Worm (Caenorhabditis elegans) whole organism, mixed stage, embryonic: Measurements from ENCODE around the gene F14E5.8.

Experiments
- M03D4.4 ChIP-seq: sonication (generic microtip); optimal IDR thresholded peaks from 2 replicates; lab custom pipeline; 2017; ENCODE audit warnings: mild to moderate bottlenecking, missing genetic modification characterization, missing compliant biosample characterization
- bed-3 ChIP-seq: fragments of 200-800 bp; sonication (Bioruptor generic); optimal IDR thresholded peaks from 3 replicates; lab custom pipeline; 2018; ENCODE audit warnings: mild to moderate bottlenecking, missing genetic modification characterization, moderate library complexity, missing compliant biosample characterization
- blmp-1 ChIP-seq: fragments of 150-350 bp; optimal IDR thresholded peaks from 2 replicates; lab custom pipeline; 2014; ENCODE audit warnings: missing biosample characterization, missing genetic modification characterization
- ceh-39 ChIP-seq: fragments of 150-350 bp; optimal IDR thresholded peaks from 2 replicates; lab custom pipeline; 2014; ENCODE audit warnings: missing biosample characterization, missing genetic modification characterization
- ceh-83 ChIP-seq: fragments of 200-800 bp; sonication (Bioruptor generic); optimal IDR thresholded peaks from 2 replicates; lab custom pipeline; 2018; ENCODE audit warnings: mild to moderate bottlenecking, missing genetic modification characterization, missing compliant biosample characterization
- ces-1 ChIP-seq: fragments of 150-350 bp; optimal IDR thresholded peaks from 2 replicates; lab custom pipeline; 2014; ENCODE audit warnings: missing biosample characterization, missing genetic modification reagents, missing genetic modification characterization
- cnd-1 ChIP-seq: fragments of 200-800 bp; sonication (Bioruptor generic); optimal IDR thresholded peaks from 2 replicates; lab custom pipeline; 2018; ENCODE audit warnings: mild to moderate bottlenecking, missing genetic modification characterization, missing compliant biosample characterization
- drap-1 ChIP-seq: fragments of 200-800 bp; sonication (Bioruptor generic); optimal IDR thresholded peaks from 3 replicates; lab custom pipeline; 2018; ENCODE audit warnings: mild to moderate bottlenecking, missing genetic modification characterization, missing compliant biosample characterization
- elt-1 ChIP-seq: sonication (generic microtip); optimal IDR thresholded peaks from 2 replicates; lab custom pipeline; 2017; ENCODE audit warnings: missing genetic modification characterization, mild to moderate bottlenecking, missing compliant biosample characterization, antibody characterized with exemption, moderate library complexity, borderline replicate concordance; ENCODE audit not compliant: insufficient read depth
- elt-3 ChIP-seq: fragments of 150-350 bp; optimal IDR thresholded peaks from 2 replicates; lab custom pipeline; 2014; ENCODE audit warnings: missing biosample characterization, missing genetic modification characterization
- flh-1 ChIP-seq: fragments of 200-800 bp; sonication (Bioruptor generic); optimal IDR thresholded peaks from 2 replicates; lab custom pipeline; 2018; ENCODE audit warnings: mild to moderate bottlenecking, missing genetic modification characterization, moderate library complexity, missing compliant biosample characterization
- ham-2 ChIP-seq: fragments of 200-800 bp; sonication (Bioruptor generic); optimal IDR thresholded peaks from 2 replicates; lab custom pipeline; 2018; ENCODE audit warnings: mild to moderate bottlenecking, missing genetic modification characterization, missing compliant biosample characterization
- hlh-1 ChIP-seq: fragments of 150-350 bp; optimal IDR thresholded peaks from 2 replicates; lab custom pipeline; 2014; ENCODE audit warnings: missing biosample characterization, missing genetic modification reagents, missing genetic modification characterization
- lin-13 ChIP-seq: fragments of 150-350 bp; optimal IDR thresholded peaks from 2 replicates; lab custom pipeline; 2014; ENCODE audit warnings: missing biosample characterization, missing genetic modification characterization
- lin-32 ChIP-seq: fragments of 200-800 bp; sonication (Bioruptor generic); optimal IDR thresholded peaks from 2 replicates; lab custom pipeline; 2018; ENCODE audit warnings: mild to moderate bottlenecking, missing genetic modification characterization, missing compliant biosample characterization
- lsy-2 ChIP-seq: fragments of 150-350 bp; optimal IDR thresholded peaks from 2 replicates; lab custom pipeline; 2014; ENCODE audit warnings: missing biosample characterization, missing genetic modification characterization
- mep-1 ChIP-seq: fragments of 150-350 bp; optimal IDR thresholded peaks from 2 replicates; lab custom pipeline; 2017; ENCODE audit warnings: missing biosample characterization, missing genetic modification reagents, missing genetic modification characterization, inconsistent platforms
- nhr-2 ChIP-seq: fragments of 150-350 bp; optimal IDR thresholded peaks from 2 replicates; lab custom pipeline; 2014; ENCODE audit warnings: missing biosample characterization, missing genetic modification characterization
- nhr-237 ChIP-seq: fragments of 150-350 bp; optimal IDR thresholded peaks from 2 replicates; lab custom pipeline; 2014; ENCODE audit warnings: missing biosample characterization, missing genetic modification characterization
- nhr-28 ChIP-seq: fragments of 150-350 bp; optimal IDR thresholded peaks from 2 replicates; lab custom pipeline; 2014; ENCODE audit warnings: missing biosample characterization, missing genetic modification characterization
- nhr-76 ChIP-seq: sonication (generic microtip); optimal IDR thresholded peaks from 2 replicates; lab custom pipeline; 2017; ENCODE audit warnings: missing biosample characterization, missing genetic modification characterization
- pha-4 ChIP-seq: fragments of 150-350 bp; optimal IDR thresholded peaks from 2 replicates; lab custom pipeline; 2018; ENCODE audit warnings: missing biosample characterization, missing genetic modification reagents, missing genetic modification characterization
- sem-2 ChIP-seq: fragments of 200-800 bp; sonication (Bioruptor generic); optimal IDR thresholded peaks from 2 replicates; lab custom pipeline; 2018; ENCODE audit warnings: mild to moderate bottlenecking, missing genetic modification characterization, missing compliant biosample characterization
- sptf-1 ChIP-seq: sonication (generic microtip); optimal IDR thresholded peaks from 2 replicates; lab custom pipeline; 2017; ENCODE audit warnings: mild to moderate bottlenecking, missing genetic modification characterization, moderate library complexity, missing compliant biosample characterization
- tbx-8 ChIP-seq: fragments of 200-800 bp; sonication (Bioruptor generic); optimal IDR thresholded peaks from 2 replicates; lab custom pipeline; 2018; ENCODE audit warnings: mild to moderate bottlenecking, missing genetic modification characterization, moderate library complexity, missing compliant biosample characterization
- unc-120 ChIP-seq: sonication (generic microtip); optimal IDR thresholded peaks from 2 replicates; lab custom pipeline; 2017; ENCODE audit warnings: missing genetic modification characterization, missing compliant biosample characterization; ENCODE audit not compliant: poor library complexity, severe bottlenecking
- unc-62 ChIP-seq: fragments of 150-350 bp; optimal IDR thresholded peaks from 2 replicates; lab custom pipeline; 2014; ENCODE audit warnings: missing biosample characterization, missing genetic modification reagents, missing genetic modification characterization
- zip-8 ChIP-seq: fragments of 150-350 bp; optimal IDR thresholded peaks from 2 replicates; lab custom pipeline; 2014; ENCODE audit warnings: missing biosample characterization, missing genetic modification characterization
- ztf-11 ChIP-seq: fragments of 150-350 bp; optimal IDR thresholded peaks from 2 replicates; lab custom pipeline; 2014; ENCODE audit warnings: missing biosample characterization, missing genetic modification characterization

The F14E5.8 gene

DNA sequence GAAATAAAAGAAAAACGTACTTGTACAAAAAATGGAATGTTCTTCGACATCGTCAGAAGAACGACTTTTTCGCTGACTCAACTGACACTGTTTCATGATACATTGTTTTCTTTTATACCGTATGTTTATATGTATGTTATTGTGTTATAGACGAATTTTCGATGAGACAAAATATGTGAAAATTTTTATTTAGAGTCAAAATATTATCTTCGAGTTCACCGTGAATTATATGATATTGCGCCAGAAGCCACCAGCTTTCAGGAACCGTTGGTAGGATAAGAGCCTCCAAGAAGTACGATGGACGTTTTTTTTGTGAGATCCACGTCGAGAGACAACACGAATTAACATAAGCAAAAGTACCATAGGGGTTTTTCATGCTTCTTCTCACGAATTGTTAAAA lies 36.2 kb downstream of the F14E5.8 start, which contains the start of gene F22B5.6:
Gene F22B5.6, minus strand, starts transcription at position 101 of the 400 bp plus-strand sequence.
- TF ChIP-seq cnd-1 (tag; lab: Kevin White, UChicago) (no peak), hlh-1 (tag; lab: Kevin White, UChicago) (no peak), unc-120 (no peak), blmp-1 (no peak), ceh-39 (tag; lab: Kevin White, UChicago) (no peak), sptf-1 (tag; lab: Kevin White, UChicago) (no peak), nhr-237 (tag; lab: Kevin White, UChicago) (no peak), lin-32 (GFP tag; lab: Kevin White, UChicago) (no peak), elt-3 (no peak), flh-1 (GFP tag; lab: Kevin White, UChicago) (no peak), bed-3 (GFP tag; lab: Kevin White, UChicago) (no peak), ztf-11 (tag; lab: Kevin White, UChicago) (no peak)

ce11 chrII:8456681-8457389 lies 36.9 kb downstream of the F14E5.8 start:
- peak; percentile 1 for TF ChIP-seq hlh-1 (tag; lab: Kevin White, UChicago)
- TF ChIP-seq flh-1 (GFP tag; lab: Kevin White, UChicago) = no peak
- TF ChIP-seq ham-2 (GFP tag; lab: Kevin White, UChicago) = no peak
- TF ChIP-seq sem-2 (GFP tag; lab: Kevin White, UChicago) = no peak
- peak; percentile 0 for TF ChIP-seq lin-13 (tag; lab: Kevin White, UChicago)
- no peak for TF ChIP-seq blmp-1
- TF ChIP-seq, all 35 proteins: peak for 2

DNA sequence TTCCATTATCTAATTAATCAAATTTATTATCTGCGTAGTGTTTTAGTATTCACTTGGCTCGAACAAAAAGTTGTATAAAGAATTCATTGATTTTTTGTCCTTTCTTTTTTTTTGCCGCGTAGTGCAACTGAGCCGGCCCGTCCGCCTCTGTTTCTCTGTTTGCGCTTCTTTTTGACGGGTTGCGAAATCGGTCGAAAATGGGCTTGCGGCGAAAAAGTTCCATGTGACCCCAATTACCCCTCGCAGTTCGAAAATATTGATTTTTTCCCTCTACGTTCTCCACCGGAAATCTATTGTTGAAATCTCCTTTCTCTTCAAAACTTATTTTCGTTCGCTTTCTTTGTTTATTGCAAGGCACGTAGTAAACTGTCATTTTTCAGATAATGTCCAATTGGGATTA lies 37.5 kb downstream of the F14E5.8 start, which contains the start of gene zyg-9:
Gene zyg-9, plus strand, starts transcription at position 381 of the 400 bp plus-strand sequence.
- TF ChIP-seq sptf-1 (tag; lab: Kevin White, UChicago) (no peak), nhr-28 (tag; lab: Kevin White, UChicago) (no peak), zip-8 (no peak), cnd-1 (tag; lab: Kevin White, UChicago) (no peak)
- TF ChIP-seq, all 35 proteins: peak for 0

DNA sequence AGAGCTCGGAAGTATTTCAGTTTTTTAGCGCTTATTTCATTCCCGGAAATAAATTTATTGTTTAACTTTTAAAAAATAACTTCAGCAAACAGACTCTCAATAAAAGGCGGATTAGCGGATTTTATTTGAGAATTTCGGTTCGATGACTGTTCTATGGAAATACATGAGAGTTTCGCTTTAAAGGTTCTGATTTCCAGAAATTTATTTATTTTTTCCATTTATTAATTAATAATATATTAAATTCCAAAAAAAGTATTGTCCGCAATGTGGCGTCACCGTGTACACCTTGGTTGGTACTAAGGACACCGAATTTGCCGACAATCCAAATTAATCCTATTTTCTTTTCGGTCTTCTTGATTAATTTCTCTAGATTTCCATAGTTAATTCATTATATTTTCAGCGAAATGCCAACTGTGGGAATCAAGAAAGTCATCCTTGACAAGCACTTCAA lies 44.6 kb downstream of the F14E5.8 start, which contains the start of gene fars-3:
Gene fars-3, plus strand, starts transcription at position 401 of the 451 bp plus-strand sequence.
- TF ChIP-seq lin-13 (tag; lab: Kevin White, UChicago) = no peak
- TF ChIP-seq nhr-237 (tag; lab: Kevin White, UChicago) = no peak
- TF ChIP-seq pha-4 (tag; lab: Kevin White, UChicago) = peak; percentile 47
- no peak for TF ChIP-seq cnd-1 (tag; lab: Kevin White, UChicago)
- TF ChIP-seq M03D4.4 = no peak
- TF ChIP-seq unc-120 = peak; percentile 93
- no peak for TF ChIP-seq flh-1 (GFP tag; lab: Kevin White, UChicago)
- peak; percentile 24 for TF ChIP-seq lsy-2
- TF ChIP-seq ham-2 (GFP tag; lab: Kevin White, UChicago) = no peak
- TF ChIP-seq ces-1 (GFP tag; lab: Kevin White, UChicago) = peak; percentile 93
- TF ChIP-seq elt-1 = no peak
- no peak for TF ChIP-seq mep-1 (tag; lab: Kevin White, UChicago)
- no peak for TF ChIP-seq nhr-28 (tag; lab: Kevin White, UChicago)
- TF ChIP-seq nhr-2 (tag; lab: Kevin White, UChicago) = no peak
- no peak for TF ChIP-seq hlh-1 (tag; lab: Kevin White, UChicago)
- no peak for TF ChIP-seq drap-1
- no peak for TF ChIP-seq ztf-11 (tag; lab: Kevin White, UChicago)
- no peak for TF ChIP-seq ceh-39 (tag; lab: Kevin White, UChicago)
- TF ChIP-seq tbx-8 (GFP tag; lab: Kevin White, UChicago) = no peak
- TF ChIP-seq sem-2 (GFP tag; lab: Kevin White, UChicago) = no peak
- TF ChIP-seq, all 35 proteins: peak for 4

ce11 chrII:8466874-8467273 lies 47.0 kb downstream of the F14E5.8 start, which contains the start of gene F22B5.10:
TSS of gene F22B5.10 (plus strand) at chrII:8467174.
- no peak for TF ChIP-seq unc-62 (GFP tag; lab: Kevin White, UChicago)
- no peak for TF ChIP-seq tbx-8 (GFP tag; lab: Kevin White, UChicago)
- TF ChIP-seq elt-1 = no peak
- peak; percentile 32 for TF ChIP-seq ceh-83 (GFP tag; lab: Kevin White, UChicago)
- no peak for TF ChIP-seq nhr-76 (tag; lab: Kevin White, UChicago)
- no peak for TF ChIP-seq ham-2 (GFP tag; lab: Kevin White, UChicago)
- TF ChIP-seq sem-2 (GFP tag; lab: Kevin White, UChicago) = no peak
- no peak for TF ChIP-seq lsy-2
